Fruit fly (Drosophila melanogaster) whole organism, embryonic: ENCODE data around the gene Gga.

ENCODE experiments used
- Awh ChIP-seq: fragments of 200-800 bp; sonication (Bioruptor generic); IDR thresholded peaks from 2 replicates; pipeline ENCODE4, ENCODE4 v1.3.6; 2022; ENCODE audit warnings: missing biosample characterization, missing genetic modification characterization
- CG10267 ChIP-seq: fragments of 200-800 bp; sonication (Bioruptor generic); optimal IDR thresholded peaks from 2 replicates; lab custom pipeline; 2018; ENCODE audit warnings: missing biosample characterization, mild to moderate bottlenecking, missing genetic modification characterization, moderate library complexity
- CG10979 ChIP-seq: fragments of 200-800 bp; sonication (Bioruptor generic); optimal IDR thresholded peaks from 2 replicates; lab custom pipeline; 2018; ENCODE audit warnings: missing biosample characterization, mild to moderate bottlenecking, missing genetic modification characterization, moderate library complexity
- CG11456 ChIP-seq: fragments of 200-800 bp; sonication (Bioruptor generic); IDR thresholded peaks from 3 replicates; pipeline ENCODE4 v1.3.6; 2022; ENCODE audit warnings: missing biosample characterization, missing genetic modification characterization
- CG12104 ChIP-seq: fragments of 200-800 bp; sonication (Bioruptor generic); optimal IDR thresholded peaks from 3 replicates; lab custom pipeline; 2016; ENCODE audit warnings: missing biosample characterization, missing genetic modification characterization
- CG1233 ChIP-seq: fragments of 200-800 bp; sonication (Bioruptor generic); optimal IDR thresholded peaks from 4 replicates; lab custom pipeline; 2018; ENCODE audit warnings: missing biosample characterization, mild to moderate bottlenecking, missing genetic modification characterization
- CG13296 ChIP-seq: fragments of 200-800 bp; sonication (Bioruptor generic); optimal IDR thresholded peaks from 3 replicates; lab custom pipeline; 2018; ENCODE audit warnings: missing biosample characterization, mild to moderate bottlenecking, missing genetic modification characterization
- CG13424 ChIP-seq: fragments of 200-800 bp; sonication (Bioruptor generic); optimal IDR thresholded peaks from 2 replicates; lab custom pipeline; 2019; ENCODE audit warnings: missing biosample characterization, mild to moderate bottlenecking, missing genetic modification characterization, moderate library complexity
- CG14667 ChIP-seq: fragments of 200-800 bp; sonication (Bioruptor generic); IDR thresholded peaks from 2 replicates; pipeline ENCODE4 v1.3.6; 2022; ENCODE audit warnings: missing biosample characterization, missing genetic modification characterization
- CG15269 ChIP-seq: fragments of 200-800 bp; sonication (Bioruptor generic); optimal IDR thresholded peaks from 2 replicates; lab custom pipeline; 2018; ENCODE audit warnings: missing biosample characterization, mild to moderate bottlenecking, missing genetic modification characterization, moderate library complexity
- CG15479 ChIP-seq: fragments of 200-800 bp; sonication (Bioruptor generic); optimal IDR thresholded peaks from 3 replicates; lab custom pipeline; 2019; ENCODE audit warnings: missing biosample characterization, mild to moderate bottlenecking, missing genetic modification characterization, moderate library complexity
- CG2129 ChIP-seq: fragments of 200-800 bp; sonication (Bioruptor generic); IDR thresholded peaks from 2 replicates; pipeline ENCODE4 v1.3.6; 2022; ENCODE audit warnings: missing biosample characterization, missing genetic modification characterization; ENCODE audit not compliant: partially characterized antibody
- CG7745 ChIP-seq: fragments of 200-800 bp; sonication (Bioruptor generic); optimal IDR thresholded peaks from 2 replicates; lab custom pipeline; 2018; ENCODE audit warnings: missing biosample characterization, mild to moderate bottlenecking, missing genetic modification characterization, moderate library complexity
- CG8290 ChIP-seq, 3 experiments: fragments of 200-800 bp; sonication (Bioruptor generic); optimal IDR thresholded peaks; 2 replicates each; lab custom pipeline; 2016 to 2019; ENCODE audit warnings: missing biosample characterization in 3 of 3, missing genetic modification characterization in 3 of 3, mild to moderate bottlenecking in 2 of 3, moderate library complexity in 1 of 3
- CG9817 ChIP-seq: fragments of 200-800 bp; sonication (Bioruptor generic); optimal IDR thresholded peaks from 2 replicates; lab custom pipeline; 2018; ENCODE audit warnings: missing biosample characterization, mild to moderate bottlenecking, missing genetic modification characterization, moderate library complexity
- Chrac-16 ChIP-seq: fragments of 200-800 bp; sonication (Bioruptor generic); optimal IDR thresholded peaks from 3 replicates; lab custom pipeline; 2016; ENCODE audit warnings: missing biosample characterization, missing genetic modification characterization
- D19A ChIP-seq: fragments of 200-800 bp; optimal IDR thresholded peaks from 3 replicates; lab custom pipeline; 2019; ENCODE audit warnings: missing biosample characterization, mild to moderate bottlenecking, missing genetic modification characterization, moderate library complexity
- Dp ChIP-seq: fragments of 200-800 bp; sonication (Bioruptor generic); optimal IDR thresholded peaks from 2 replicates; lab custom pipeline; 2018; ENCODE audit warnings: missing biosample characterization, mild to moderate bottlenecking, missing genetic modification characterization, moderate library complexity
- Gug ChIP-seq: fragments of 200-800 bp; sonication (Bioruptor generic); IDR thresholded peaks from 4 replicates; pipeline ENCODE4 v1.3.6; 2022; ENCODE audit warnings: missing biosample characterization, missing genetic modification characterization
- HLH4C ChIP-seq: fragments of 200-800 bp; sonication (Bioruptor generic); IDR thresholded peaks from 3 replicates; pipeline ENCODE4 v1.3.6; 2022; ENCODE audit warnings: missing biosample characterization, missing genetic modification characterization; ENCODE audit not compliant: partially characterized antibody
- HLH54F ChIP-seq: fragments of 200-800 bp; sonication (Bioruptor generic); optimal IDR thresholded peaks from 3 replicates; lab custom pipeline; 2016; ENCODE audit warnings: missing biosample characterization, missing genetic modification characterization
- Hmr ChIP-seq: fragments of 200-800 bp; sonication (Bioruptor generic); optimal IDR thresholded peaks from 3 replicates; lab custom pipeline; 2017; ENCODE audit warnings: mild to moderate bottlenecking, missing biosample characterization, missing genetic modification reagents, missing genetic modification characterization
- NC2α ChIP-seq: fragments of 200-800 bp; sonication (Bioruptor generic); optimal IDR thresholded peaks from 2 replicates; lab custom pipeline; 2016; ENCODE audit warnings: missing biosample characterization, missing genetic modification characterization
- Oli ChIP-seq: fragments of 200-800 bp; sonication (Bioruptor generic); optimal IDR thresholded peaks from 2 replicates; lab custom pipeline; 2018; ENCODE audit warnings: missing biosample characterization, mild to moderate bottlenecking, missing genetic modification characterization, moderate library complexity
- Ptx1 ChIP-seq: fragments of 200-800 bp; sonication (Bioruptor generic); IDR thresholded peaks from 2 replicates; pipeline ENCODE4 v1.3.6; 2022; ENCODE audit warnings: missing biosample characterization, missing genetic modification characterization
- Scr ChIP-seq: fragments of 200-800 bp; sonication (Bioruptor generic); IDR thresholded peaks from 2 replicates; pipeline ENCODE4 v1.3.6; 2022; ENCODE audit warnings: missing biosample characterization, missing genetic modification characterization; ENCODE audit not compliant: partially characterized antibody
- Taf1 ChIP-seq: fragments of 200-800 bp; sonication (Bioruptor generic); IDR thresholded peaks from 2 replicates; pipeline ENCODE4 v1.3.6; 2022; ENCODE audit warnings: missing biosample characterization, missing genetic modification characterization
- Xbp1 ChIP-seq: fragments of 200-800 bp; sonication (Bioruptor generic); optimal IDR thresholded peaks from 3 replicates; lab custom pipeline; 2016; ENCODE audit warnings: missing biosample characterization, mild to moderate bottlenecking, missing genetic modification characterization
- abd-A ChIP-seq: fragments of 200-800 bp; sonication (Bioruptor generic); optimal IDR thresholded peaks from 3 replicates; lab custom pipeline; 2019; ENCODE audit warnings: missing biosample characterization, mild to moderate bottlenecking, missing genetic modification characterization, moderate library complexity
- ase ChIP-seq: fragments of 200-800 bp; sonication (Bioruptor generic); IDR thresholded peaks from 3 replicates; pipeline ENCODE4 v1.3.6; 2022; ENCODE audit warnings: missing biosample characterization, missing genetic modification characterization
- cg ChIP-seq: fragments of 200-800 bp; sonication (Bioruptor generic); optimal IDR thresholded peaks from 3 replicates; lab custom pipeline; 2019; ENCODE audit warnings: missing biosample characterization, mild to moderate bottlenecking, missing genetic modification characterization, moderate library complexity
- ci ChIP-seq: fragments of 200-800 bp; sonication (Bioruptor generic); IDR thresholded peaks from 3 replicates; pipeline ENCODE4 v1.3.6; 2022; ENCODE audit warnings: missing biosample characterization, missing genetic modification characterization
- corto ChIP-seq: fragments of 200-800 bp; sonication (Bioruptor generic); optimal IDR thresholded peaks from 2 replicates; lab custom pipeline; 2016; ENCODE audit warnings: missing biosample characterization, mild to moderate bottlenecking, missing genetic modification characterization, moderate library complexity
- da ChIP-seq: fragments of 200-800 bp; sonication (Bioruptor generic); optimal IDR thresholded peaks from 2 replicates; lab custom pipeline; 2016; ENCODE audit warnings: missing biosample characterization, missing genetic modification characterization
- emc ChIP-seq: fragments of 200-800 bp; sonication (Bioruptor generic); optimal IDR thresholded peaks from 2 replicates; lab custom pipeline; 2016; ENCODE audit warnings: missing biosample characterization, missing genetic modification characterization
- gfzf ChIP-seq: fragments of 200-800 bp; sonication (Bioruptor generic); optimal IDR thresholded peaks from 2 replicates; lab custom pipeline; 2016; ENCODE audit warnings: missing biosample characterization, mild to moderate bottlenecking, missing genetic modification characterization, moderate library complexity
- grau ChIP-seq: fragments of 200-800 bp; optimal IDR thresholded peaks from 3 replicates; lab custom pipeline; 2019; ENCODE audit warnings: missing biosample characterization, mild to moderate bottlenecking, missing genetic modification characterization, moderate library complexity
- ham ChIP-seq: fragments of 200-800 bp; sonication (Bioruptor generic); IDR thresholded peaks from 2 replicates; pipeline ENCODE4 v1.3.6; 2022; ENCODE audit warnings: missing biosample characterization, missing genetic modification characterization
- insv ChIP-seq, 2 experiments: fragments of 200-800 bp; sonication (Bioruptor generic); optimal IDR thresholded peaks; 3 replicates each; lab custom pipeline; 2016 to 2018; ENCODE audit warnings: missing biosample characterization in 2 of 2, missing genetic modification characterization in 2 of 2
- lmd ChIP-seq: fragments of 200-800 bp; sonication (Bioruptor generic); IDR thresholded peaks from 2 replicates; pipeline ENCODE4 v1.3.6; 2022; ENCODE audit warnings: missing biosample characterization, missing genetic modification characterization
- lov ChIP-seq, 2 experiments: fragments of 200-800 bp in 1 of 2; fragments of >200 bp in 1 of 2; sonication (Bioruptor generic) in 1 of 2; IDR thresholded peaks in 1 of 2; optimal IDR thresholded peaks in 1 of 2; 2 replicates in 1 of 2; 3 replicates in 1 of 2; pipeline versions ENCODE4 v1.3.6 to Lab custom; 2017 to 2022; ENCODE audit warnings: missing biosample characterization in 1 of 2, missing genetic modification characterization in 1 of 2
- mam ChIP-seq: fragments of 200-800 bp; sonication (Bioruptor generic); optimal IDR thresholded peaks from 3 replicates; lab custom pipeline; 2016; ENCODE audit warnings: missing biosample characterization, missing genetic modification characterization
- mld ChIP-seq: fragments of 200-800 bp; sonication (Bioruptor generic); IDR thresholded peaks from 3 replicates; pipeline ENCODE4 v1.3.6; 2022; ENCODE audit warnings: missing biosample characterization, missing genetic modification characterization; ENCODE audit not compliant: partially characterized antibody
- pb ChIP-seq: fragments of 200-800 bp; sonication (Bioruptor generic); optimal IDR thresholded peaks from 3 replicates; lab custom pipeline; 2016; ENCODE audit warnings: missing biosample characterization, missing genetic modification characterization
- prd ChIP-seq, 3 experiments: fragments of >200 bp in 2 of 3; fragments of 200-800 bp in 1 of 3; sonication (Bioruptor generic) in 1 of 3; optimal IDR thresholded peaks in 2 of 3; IDR thresholded peaks in 1 of 3; 2 replicates in 2 of 3; 3 replicates in 1 of 3; pipeline versions ENCODE4 v1.3.6 to Lab custom; 2017 to 2022; ENCODE audit warnings: missing biosample characterization in 1 of 3, missing genetic modification characterization in 1 of 3
- sisA ChIP-seq: fragments of 200-800 bp; sonication (Bioruptor generic); IDR thresholded peaks from 2 replicates; pipeline ENCODE4 v1.3.6; 2022; ENCODE audit warnings: missing biosample characterization, missing genetic modification characterization
- slp2 ChIP-seq: fragments of 200-800 bp; sonication (Bioruptor generic); optimal IDR thresholded peaks from 2 replicates; lab custom pipeline; 2016; ENCODE audit warnings: missing biosample characterization, missing genetic modification characterization
- vnd ChIP-seq: fragments of 200-800 bp; sonication (Bioruptor generic); IDR thresholded peaks from 3 replicates; pipeline ENCODE4 v1.3.6; 2022; ENCODE audit warnings: missing biosample characterization, missing genetic modification characterization; ENCODE audit not compliant: partially characterized antibody
- wor ChIP-seq: fragments of 200-800 bp; sonication (Bioruptor generic); IDR thresholded peaks from 2 replicates; pipeline ENCODE4 v1.3.6; 2022; ENCODE audit warnings: missing biosample characterization, missing genetic modification characterization

Gene Gga

DNA sequence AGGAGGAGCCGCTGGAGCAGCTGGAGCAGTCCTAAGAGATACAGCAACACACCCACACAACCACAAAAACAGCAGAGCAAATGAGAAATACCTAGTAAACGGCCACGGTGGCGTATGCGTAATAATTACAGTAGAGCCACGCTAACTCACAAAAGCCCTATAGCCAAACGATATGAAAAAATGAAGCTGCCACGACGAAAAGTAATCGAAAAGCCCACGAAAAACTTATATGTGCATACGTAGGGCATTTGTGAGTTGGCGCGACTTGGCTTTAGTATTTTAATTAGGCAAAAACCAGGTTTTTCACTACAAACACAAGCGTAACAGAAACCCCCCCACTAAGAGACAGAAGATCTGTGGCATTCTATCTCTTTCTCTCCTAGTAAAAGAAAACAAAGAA lies 12.9 kb upstream of the Gga start (continued):
- no peak for TF ChIP-seq gfzf
- no peak for TF ChIP-seq da (GFP tag; lab: Kevin White, UChicago)
- TF ChIP-seq grau (tag; lab: Kevin White, UChicago), result peak; percentile 84
- no peak for TF ChIP-seq Taf1 (GFP tag; lab: Robert Waterston, UW)
- TF ChIP-seq CG2129 (GFP tag; lab: Robert Waterston, UW), result no peak
- TF ChIP-seq Oli (tag; lab: Kevin White, UChicago), result peak; percentile 16
- TF ChIP-seq cg, result peak; percentile 15
- peak; percentile 13 for TF ChIP-seq Xbp1 (GFP tag; lab: Kevin White, UChicago)
- no peak for TF ChIP-seq vnd (GFP tag; lab: Robert Waterston, UW)
- TF ChIP-seq CG10267, result no peak
- TF ChIP-seq pb (GFP tag; lab: Kevin White, UChicago), result peak; percentile 13
- TF ChIP-seq HLH54F, result no peak
- peak; percentile 13 for TF ChIP-seq CG13296 (GFP tag; lab: Kevin White, UChicago)
- no peak for TF ChIP-seq CG12104
- TF ChIP-seq prd (optimal IDR thresholded peaks at IDR 0.05; lab: Kevin White, UChicago), result no peak
- TF ChIP-seq prd (GFP tag; IDR thresholded peaks at IDR 0.05; lab: Robert Waterston, UW), result 0 out of 3 replicates have a peak, but pooled peaks have one; percentile 4
- no peak for TF ChIP-seq emc (GFP tag; lab: Kevin White, UChicago)
- no peak for TF ChIP-seq Scr (GFP tag; lab: Robert Waterston, UW)
- no peak for TF ChIP-seq ase (GFP tag; lab: Robert Waterston, UW)
- TF ChIP-seq lmd (GFP tag; lab: Robert Waterston, UW), result peak; percentile 52; the same call in 1 of the 2 replicates
- peak; percentile 18 for TF ChIP-seq CG13424 (tag; lab: Kevin White, UChicago)
- TF ChIP-seq wor (GFP tag; lab: Robert Waterston, UW), result no peak
- no peak for TF ChIP-seq HLH4C (GFP tag; lab: Robert Waterston, UW)
- TF ChIP-seq CG10979 (tag; lab: Kevin White, UChicago), result no peak
- TF ChIP-seq NC2α (GFP tag; lab: Kevin White, UChicago), result no peak
- no peak for TF ChIP-seq ham (GFP tag; lab: Robert Waterston, UW)
- TF ChIP-seq ci, result no peak
- TF ChIP-seq lov (optimal IDR thresholded peaks at IDR 0.05; lab: Kevin White, UChicago), result no peak
- TF ChIP-seq lov (GFP tag; IDR thresholded peaks at IDR 0.05; lab: Robert Waterston, UW), result no peak
- peak; percentile 32 for TF ChIP-seq sisA (GFP tag; lab: Robert Waterston, UW)
- peak; percentile 35; the same call in 1 of the 4 replicates for TF ChIP-seq Gug (GFP tag; lab: Robert Waterston, UW)
- TF ChIP-seq Hmr (GFP tag; lab: Kevin White, UChicago), result peak; percentile 6
- no peak for TF ChIP-seq Chrac-16 (GFP tag; lab: Kevin White, UChicago)
- no peak for TF ChIP-seq CG15479 (GFP tag; lab: Kevin White, UChicago)
- 0 out of 2 replicates have a peak, but pooled peaks have one; percentile 23 for TF ChIP-seq Awh (GFP tag; lab: Robert Waterston, UW)
- TF ChIP-seq CG9817, result peak; percentile 12
- TF ChIP-seq abd-A, result peak; percentile 34
- no peak for TF ChIP-seq CG11456 (GFP tag; lab: Robert Waterston, UW)
- TF ChIP-seq CG1233, result no peak
- TF ChIP-seq D19A (tag; lab: Kevin White, UChicago), result peak; percentile 35
- TF ChIP-seq CG8290 (GFP tag; optimal IDR thresholded peaks at IDR 0.05; lab: Kevin White, UChicago), result no peak
- TF ChIP-seq CG8290 (tag; optimal IDR thresholded peaks at IDR 0.05; lab: Kevin White, UChicago), result peak in 1 of 2 experiments; percentile 7
- TF ChIP-seq corto, result no peak
- no peak for TF ChIP-seq Dp
- TF ChIP-seq mld, result no peak
- no peak for TF ChIP-seq insv (GFP tag; optimal IDR thresholded peaks at IDR 0.05; lab: Kevin White, UChicago)
- no peak for TF ChIP-seq CG14667 (GFP tag; lab: Robert Waterston, UW)
- TF ChIP-seq mam (GFP tag; lab: Kevin White, UChicago), result peak; percentile 15
- 0 out of 2 replicates have a peak, but pooled peaks have one; percentile 24 for TF ChIP-seq Ptx1 (GFP tag; lab: Robert Waterston, UW)
- peak; percentile 39 for TF ChIP-seq CG15269 (tag; lab: Kevin White, UChicago)
- TF ChIP-seq CG7745 (tag; lab: Kevin White, UChicago), result no peak
- TF ChIP-seq slp2 (GFP tag; lab: Kevin White, UChicago), result no peak
